Worm (Caenorhabditis elegans): Measurements from ENCODE around the gene inos-1.
A peak's percentile ranks its signal among the peaks of the same experiment; 100 is the strongest.

Gene inos-1

ce11 chrII:11710771-11711170 lies 10.7 kb upstream of the inos-1 start:
- TF ChIP-seq nhr-28 (tag; optimal IDR thresholded peaks at IDR 0.05) (peak; percentile 78), nhr-102 (tag; optimal IDR thresholded peaks at IDR 0.05) (no peak)

DNA sequence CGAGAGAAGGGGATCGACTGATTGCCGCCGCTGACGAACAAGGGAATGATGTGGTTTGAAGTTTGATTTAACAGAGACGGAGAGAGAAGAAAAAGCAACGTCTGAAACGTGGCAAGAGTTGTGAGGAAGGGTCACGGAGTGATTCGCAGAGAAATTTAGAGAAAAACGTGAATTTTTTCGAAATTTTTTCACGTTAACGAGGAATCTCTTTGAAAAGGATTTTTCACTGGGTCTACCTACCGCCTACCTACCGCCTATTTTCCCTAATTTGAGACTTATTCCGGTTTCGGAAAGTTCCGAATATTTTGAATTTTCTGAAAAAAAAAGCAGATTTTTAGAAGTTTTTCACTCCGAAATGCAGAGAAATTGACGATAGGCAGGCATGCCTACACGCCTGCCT lies 9.4 kb upstream of the inos-1 start, which contains the start of gene fcmt-1:
Gene fcmt-1 (minus strand): TSS at position 101 of the 400 bp plus-strand sequence.
- TF ChIP-seq mdt-29 (GFP tag; IDR thresholded peaks at IDR 0.05) (no peak), nhr-237 (tag; optimal IDR thresholded peaks at IDR 0.05) (no peak), pha-4 (GFP tag; IDR thresholded peaks at IDR 0.05) (no peak), pha-4 (tag; optimal IDR thresholded peaks at IDR 0.05) (no peak), Y105C5A.15 (GFP tag; IDR thresholded peaks at IDR 0.05) (no peak), madf-5 (GFP tag; IDR thresholded peaks at IDR 0.05) (no peak), egl-27 (tag; optimal IDR thresholded peaks at IDR 0.05) (no peak), nhr-48 (tag; optimal IDR thresholded peaks at IDR 0.05) (no peak), lin-29 (GFP tag; IDR thresholded peaks at IDR 0.05) (no peak), mes-2 (tag; optimal IDR thresholded peaks at IDR 0.05; ENCODE audit: poor library complexity, severe bottlenecking) (no peak), php-3 (GFP tag; IDR thresholded peaks at IDR 0.05) (no peak), lim-7 (GFP tag; IDR thresholded peaks at IDR 0.05) (no peak), vab-7 (GFP tag; IDR thresholded peaks at IDR 0.05) (no peak), unc-39 (tag; optimal IDR thresholded peaks at IDR 0.05) (no peak), mep-1 (tag; optimal IDR thresholded peaks at IDR 0.05) (no peak), spr-3 (GFP tag; optimal IDR thresholded peaks at IDR 0.05) (no peak)

- TF ChIP-seq nhr-28 (tag; optimal IDR thresholded peaks at IDR 0.05) (peak; percentile 63), daf-16 (GFP tag; optimal IDR thresholded peaks at IDR 0.05) (no peak), daf-16 (tag; optimal IDR thresholded peaks at IDR 0.05) (peak; percentile 74), mdl-1 (tag; optimal IDR thresholded peaks at IDR 0.05) (peak in 1 of 2 experiments; percentile 40), dmd-6 (GFP tag; IDR thresholded peaks at IDR 0.05) (peak; percentile 50), ceh-62 (tag; optimal IDR thresholded peaks at IDR 0.05) (no peak), snpc-1.2 (GFP tag; IDR thresholded peaks at IDR 0.05) (no peak), mxl-3 (GFP tag; optimal IDR thresholded peaks at IDR 0.05) (peak; percentile 84), hif-1 (tag; optimal IDR thresholded peaks at IDR 0.05) (peak in 1 of 2 experiments; percentile 86), unc-62 (GFP tag; optimal IDR thresholded peaks at IDR 0.05 in 1 of 2) (peak in 1 of 2 experiments; percentile 67), unc-62 (tag; optimal IDR thresholded peaks at IDR 0.05) (no peak)
Measured at ce11 chrII:11705787-11706186, 5.7 kb upstream of the inos-1 start, which contains the start of gene VF13D12L.3. TSS of gene VF13D12L.3 (plus strand) at chrII:11706009.

ce11 chrII:11700635-11701034 lies 535 bp upstream of the inos-1 start:
- no peak for TF ChIP-seq daf-19 (GFP tag; conservative IDR thresholded peaks at IDR 0.05)
- TF ChIP-seq egl-43 (GFP tag; IDR thresholded peaks at IDR 0.05): no peak
- no peak for TF ChIP-seq mdt-29 (GFP tag; IDR thresholded peaks at IDR 0.05)
- TF ChIP-seq F26F4.8 (GFP tag; conservative IDR thresholded peaks at IDR 0.05): no peak
- TF ChIP-seq D1046.2 (GFP tag; IDR thresholded peaks at IDR 0.05): no peak
- no peak for TF ChIP-seq spr-1 (tag; optimal IDR thresholded peaks at IDR 0.05)
- TF ChIP-seq madf-9 (GFP tag; conservative IDR thresholded peaks at IDR 0.05): no peak
- no peak for TF ChIP-seq zfp-3 (GFP tag; conservative IDR thresholded peaks at IDR 0.05)
- no peak for TF ChIP-seq rbr-2 (tag; optimal IDR thresholded peaks at IDR 0.05)
- no peak for TF ChIP-seq ztf-7 (tag; optimal IDR thresholded peaks at IDR 0.05)
- TF ChIP-seq arid-1 (GFP tag; conservative IDR thresholded peaks at IDR 0.05): no peak
- no peak for TF ChIP-seq lin-15B (tag; optimal IDR thresholded peaks at IDR 0.05)

All from whole organism, L4 larva.